Fruit fly (Drosophila melanogaster) whole organism, prepupa: ENCODE measurements around the gene Rab14.

Experiments used
- Blimp-1 ChIP-seq: fragments of 200-800 bp; sonication (Bioruptor generic); optimal IDR thresholded peaks from 3 replicates; lab custom pipeline; 2017; ENCODE audit warnings: missing biosample characterization, missing genetic modification characterization, mild to moderate bottlenecking, moderate library complexity, missing genetic modification reagents
- CG10631 ChIP-seq: fragments of 200-800 bp; sonication (Bioruptor generic); optimal IDR thresholded peaks from 2 replicates; lab custom pipeline; 2016; ENCODE audit warnings: missing biosample characterization, missing genetic modification characterization
- CG11294 ChIP-seq: fragments of 200-800 bp; sonication (Bioruptor generic); IDR thresholded peaks from 2 replicates; pipeline ENCODE4 v1.3.6; 2022; ENCODE audit warnings: missing biosample characterization, missing genetic modification characterization
- CG11762 ChIP-seq: fragments of 200-800 bp; sonication (Bioruptor generic); optimal IDR thresholded peaks from 3 replicates; lab custom pipeline; 2016; ENCODE audit warnings: missing biosample characterization, missing genetic modification characterization; ENCODE audit not compliant: insufficient read depth
- CG15336 ChIP-seq: fragments of 200-800 bp; sonication (Bioruptor generic); IDR thresholded peaks from 2 replicates; pipeline ENCODE4 v1.3.6; 2022; ENCODE audit warnings: missing biosample characterization, missing genetic modification characterization
- CG1621 ChIP-seq: fragments of 200-800 bp; sonication (Bioruptor generic); optimal IDR thresholded peaks from 3 replicates; lab custom pipeline; 2018; ENCODE audit warnings: missing biosample characterization, mild to moderate bottlenecking, missing genetic modification characterization
- CG16779 ChIP-seq: fragments of 200-800 bp; sonication (Bioruptor generic); optimal IDR thresholded peaks from 3 replicates; lab custom pipeline; 2017; ENCODE audit warnings: missing biosample characterization, mild to moderate bottlenecking, missing genetic modification characterization
- CG3032 ChIP-seq: fragments of 200-800 bp; optimal IDR thresholded peaks from 2 replicates; lab custom pipeline; 2019; ENCODE audit warnings: missing biosample characterization, mild to moderate bottlenecking, missing genetic modification characterization, moderate library complexity
- CG4318 ChIP-seq: fragments of 200-800 bp; sonication (Bioruptor generic); optimal IDR thresholded peaks from 3 replicates; lab custom pipeline; 2017; ENCODE audit warnings: missing biosample characterization, mild to moderate bottlenecking, missing genetic modification characterization
- CG6163 ChIP-seq: fragments of 200-800 bp; sonication (Bioruptor generic); IDR thresholded peaks from 3 replicates; pipeline ENCODE4 v1.3.6; 2022; ENCODE audit warnings: missing biosample characterization, missing genetic modification characterization
- CG6276 ChIP-seq: fragments of 200-800 bp; sonication (Bioruptor generic); optimal IDR thresholded peaks from 2 replicates; lab custom pipeline; 2017; ENCODE audit warnings: missing biosample characterization, mild to moderate bottlenecking, missing genetic modification characterization
- CG6792 ChIP-seq: fragments of 200-800 bp; sonication (Bioruptor generic); optimal IDR thresholded peaks from 3 replicates; lab custom pipeline; 2016; ENCODE audit warnings: missing biosample characterization, missing genetic modification characterization
- CG6808 ChIP-seq: fragments of 200-800 bp; sonication (Bioruptor generic); optimal IDR thresholded peaks from 3 replicates; lab custom pipeline; 2017; ENCODE audit warnings: missing biosample characterization, missing genetic modification characterization, mild to moderate bottlenecking, moderate library complexity, missing genetic modification reagents
- CG6854 ChIP-seq: fragments of 200-800 bp; sonication (Bioruptor generic); optimal IDR thresholded peaks from 2 replicates; lab custom pipeline; 2017; ENCODE audit warnings: missing biosample characterization, mild to moderate bottlenecking, missing genetic modification characterization
- CG7368 ChIP-seq: fragments of 200-800 bp; sonication (Bioruptor generic); optimal IDR thresholded peaks from 3 replicates; lab custom pipeline; 2016; ENCODE audit warnings: missing biosample characterization, missing genetic modification characterization
- CG8319 ChIP-seq: fragments of 200-800 bp; sonication (Bioruptor generic); optimal IDR thresholded peaks from 3 replicates; lab custom pipeline; 2016; ENCODE audit warnings: missing biosample characterization, missing genetic modification characterization
- CG8632 ChIP-seq: fragments of 200-800 bp; sonication (Bioruptor generic); optimal IDR thresholded peaks from 3 replicates; lab custom pipeline; 2016; ENCODE audit warnings: missing biosample characterization, missing genetic modification characterization
- Eip75B ChIP-seq: fragments of 200-800 bp; sonication (Bioruptor generic); optimal IDR thresholded peaks from 3 replicates; lab custom pipeline; 2016; ENCODE audit warnings: missing biosample characterization, missing genetic modification characterization
- Eip78C ChIP-seq: fragments of 200-800 bp; sonication (Bioruptor generic); peaks from one replicate; lab custom pipeline; 2016; ENCODE audit warnings: missing biosample characterization, missing genetic modification characterization
- Eip93F ChIP-seq: fragments of 200-800 bp; sonication (Bioruptor generic); optimal IDR thresholded peaks from 2 replicates; lab custom pipeline; 2016; ENCODE audit warnings: missing biosample characterization, mild to moderate bottlenecking, missing genetic modification characterization
- Ets21C ChIP-seq: fragments of 200-800 bp; sonication (Bioruptor generic); optimal IDR thresholded peaks from 3 replicates; lab custom pipeline; 2016; ENCODE audit warnings: missing biosample characterization, missing genetic modification characterization
- Ets96B ChIP-seq: fragments of 200-800 bp; optimal IDR thresholded peaks from 2 replicates; lab custom pipeline; 2019; ENCODE audit warnings: missing biosample characterization, mild to moderate bottlenecking, missing genetic modification characterization, moderate library complexity
- Hr38 ChIP-seq: sonication (Bioruptor generic); optimal IDR thresholded peaks from 2 replicates; lab custom pipeline; 2016; ENCODE audit warnings: missing biosample characterization, missing genetic modification characterization
- Hr39 ChIP-seq: fragments of 200-800 bp; sonication (Bioruptor generic); optimal IDR thresholded peaks from 2 replicates; lab custom pipeline; 2016; ENCODE audit warnings: missing biosample characterization, missing genetic modification characterization
- Hr4 ChIP-seq: fragments of 200-800 bp; sonication (Bioruptor generic); optimal IDR thresholded peaks from 3 replicates; lab custom pipeline; 2016; ENCODE audit warnings: missing biosample characterization, missing genetic modification characterization
- Lpt ChIP-seq: fragments of 200-800 bp; sonication (Bioruptor generic); optimal IDR thresholded peaks from 3 replicates; lab custom pipeline; 2016; ENCODE audit warnings: missing biosample characterization, missing genetic modification characterization
- Met ChIP-seq: fragments of 200-800 bp; sonication (Bioruptor generic); optimal IDR thresholded peaks from 3 replicates; lab custom pipeline; 2016; ENCODE audit warnings: missing biosample characterization, missing genetic modification characterization
- OdsH ChIP-seq: fragments of 200-800 bp; sonication (Bioruptor generic); optimal IDR thresholded peaks from 3 replicates; lab custom pipeline; 2016; ENCODE audit warnings: missing biosample characterization, missing genetic modification characterization
- Smox ChIP-seq: fragments of 200-800 bp; sonication (Bioruptor generic); optimal IDR thresholded peaks from 3 replicates; lab custom pipeline; 2016; ENCODE audit warnings: missing biosample characterization, missing genetic modification characterization
- Sox102F ChIP-seq: fragments of 200-800 bp; sonication (Bioruptor generic); optimal IDR thresholded peaks from 2 replicates; lab custom pipeline; 2016; ENCODE audit warnings: missing biosample characterization, mild to moderate bottlenecking, missing genetic modification characterization
- Sox14 ChIP-seq: fragments of 200-800 bp; sonication (Bioruptor generic); optimal IDR thresholded peaks from 3 replicates; lab custom pipeline; 2016; ENCODE audit warnings: missing biosample characterization, missing genetic modification characterization
- Sox15 ChIP-seq: fragments of 200-800 bp; sonication (Bioruptor generic); optimal IDR thresholded peaks from 3 replicates; lab custom pipeline; 2016; ENCODE audit warnings: missing biosample characterization, missing genetic modification characterization
- achi ChIP-seq: fragments of 200-800 bp; sonication (Bioruptor generic); optimal IDR thresholded peaks from 3 replicates; lab custom pipeline; 2016; ENCODE audit warnings: missing biosample characterization, missing genetic modification characterization
- cyc ChIP-seq: fragments of 200-800 bp; sonication (Bioruptor generic); optimal IDR thresholded peaks from 3 replicates; lab custom pipeline; 2016; ENCODE audit warnings: missing biosample characterization, missing genetic modification characterization
- dac ChIP-seq: fragments of 200-800 bp; sonication (Bioruptor generic); optimal IDR thresholded peaks from 2 replicates; lab custom pipeline; 2017; ENCODE audit warnings: missing biosample characterization, mild to moderate bottlenecking, missing genetic modification characterization
- eg ChIP-seq: fragments of 200-800 bp; sonication (Bioruptor generic); IDR thresholded peaks from 3 replicates; pipeline ENCODE4 v1.3.6; 2022; ENCODE audit warnings: missing biosample characterization, missing genetic modification characterization
- esn ChIP-seq: fragments of 200-800 bp; sonication (Bioruptor generic); optimal IDR thresholded peaks from 2 replicates; lab custom pipeline; 2016; ENCODE audit warnings: missing biosample characterization, mild to moderate bottlenecking, missing genetic modification characterization, moderate library complexity
- fd59A ChIP-seq: fragments of 200-800 bp; sonication (Bioruptor generic); optimal IDR thresholded peaks from 2 replicates; lab custom pipeline; 2017; ENCODE audit warnings: missing biosample characterization, mild to moderate bottlenecking, missing genetic modification characterization, missing genetic modification reagents
- fd85E ChIP-seq: fragments of 200-800 bp; sonication (Bioruptor generic); optimal IDR thresholded peaks from 3 replicates; lab custom pipeline; 2016; ENCODE audit warnings: missing biosample characterization, missing genetic modification characterization
- fkh ChIP-seq: fragments of 200-800 bp; sonication (Bioruptor generic); optimal IDR thresholded peaks from 3 replicates; lab custom pipeline; 2017; ENCODE audit warnings: missing biosample characterization, mild to moderate bottlenecking, missing genetic modification characterization, moderate library complexity
- lz ChIP-seq: fragments of 200-800 bp; sonication (Bioruptor generic); optimal IDR thresholded peaks from 3 replicates; lab custom pipeline; 2016; ENCODE audit warnings: missing biosample characterization, missing genetic modification characterization
- net ChIP-seq: fragments of 200-800 bp; sonication (Bioruptor generic); optimal IDR thresholded peaks from 3 replicates; lab custom pipeline; 2016; ENCODE audit warnings: missing biosample characterization, missing genetic modification characterization
- pdm3 ChIP-seq: fragments of 200-800 bp; sonication (Bioruptor generic); optimal IDR thresholded peaks from 3 replicates; lab custom pipeline; 2016; ENCODE audit warnings: missing biosample characterization, missing genetic modification characterization
- salr ChIP-seq, 2 experiments: fragments of 200-800 bp; sonication (Bioruptor generic); optimal IDR thresholded peaks; 3 replicates each; lab custom pipeline; 2016 to 2018; ENCODE audit warnings: missing biosample characterization in 2 of 2, missing genetic modification characterization in 2 of 2, mild to moderate bottlenecking in 1 of 2
- ss ChIP-seq, 2 experiments: fragments of 200-800 bp; sonication (Bioruptor generic); optimal IDR thresholded peaks; 2 replicates in 1 of 2; 3 replicates in 1 of 2; lab custom pipeline; 2017 to 2018; ENCODE audit warnings: mild to moderate bottlenecking in 2 of 2, missing biosample characterization in 2 of 2, missing genetic modification characterization in 2 of 2, moderate library complexity in 1 of 2
- vri ChIP-seq: fragments of 200-800 bp; sonication (Bioruptor generic); optimal IDR thresholded peaks from 3 replicates; lab custom pipeline; 2016; ENCODE audit warnings: missing biosample characterization, mild to moderate bottlenecking, missing genetic modification characterization

Gene Rab14

DNA sequence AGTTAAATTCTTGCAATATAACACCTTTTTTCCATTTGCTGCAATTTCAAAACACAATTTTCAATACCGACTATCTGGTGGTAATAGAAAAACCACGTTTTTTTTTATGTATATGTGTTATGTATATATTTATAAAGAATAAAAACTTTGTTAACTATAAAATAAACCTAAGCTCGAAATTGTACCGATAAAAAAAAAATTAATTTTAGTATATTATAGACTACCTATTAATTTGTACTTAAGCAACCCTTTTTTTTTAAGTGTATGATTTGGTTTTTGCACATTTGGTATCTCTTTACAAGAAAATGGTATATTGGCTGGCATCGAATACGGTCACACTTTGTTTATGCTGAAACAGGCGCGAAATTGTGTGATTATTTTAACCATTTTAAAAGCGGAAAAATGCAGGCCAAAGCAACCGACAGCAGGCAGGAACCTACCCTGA, 6.8 kb downstream of the Rab14 start, which contains the start of gene spel1 (continued):
- TF ChIP-seq achi (GFP tag; lab: Kevin White, UChicago) (peak; percentile 67), CG6808 (peak; percentile 48), CG6163 (GFP tag; lab: Robert Waterston, UW) (peak; percentile 72), fd59A (GFP tag; lab: Kevin White, UChicago) (no peak), CG8319 (GFP tag; lab: Kevin White, UChicago) (no peak), CG4318 (GFP tag; lab: Kevin White, UChicago) (peak; percentile 40), CG11762 (GFP tag; lab: Kevin White, UChicago) (peak; percentile 43), esn (peak; percentile 74), lz (peak; percentile 40), vri (GFP tag; lab: Kevin White, UChicago) (no peak), Sox102F (peak; percentile 26), OdsH (peak; percentile 71), Ets96B (tag; lab: Kevin White, UChicago) (peak; percentile 74), salr (GFP tag; optimal IDR thresholded peaks at IDR 0.05; lab: Kevin White, UChicago) (peak in 1 of 2 experiments; percentile 53), CG10631 (peak; percentile 78), fd85E (GFP tag; lab: Kevin White, UChicago) (no peak), fkh (no peak), dac (GFP tag; lab: Kevin White, UChicago) (no peak), CG8632 (GFP tag; lab: Kevin White, UChicago) (peak; percentile 72), Lpt (GFP tag; lab: Kevin White, UChicago) (peak; percentile 58), Sox15 (GFP tag; lab: Kevin White, UChicago) (peak; percentile 30), CG7368 (GFP tag; lab: Kevin White, UChicago) (peak; percentile 36), CG15336 (GFP tag; lab: Robert Waterston, UW) (peak; percentile 80), CG6854 (GFP tag; lab: Kevin White, UChicago) (no peak), CG6276 (peak; percentile 68), Eip75B (GFP tag; lab: Kevin White, UChicago) (no peak), eg (GFP tag; lab: Robert Waterston, UW) (peak; percentile 86)

DNA sequence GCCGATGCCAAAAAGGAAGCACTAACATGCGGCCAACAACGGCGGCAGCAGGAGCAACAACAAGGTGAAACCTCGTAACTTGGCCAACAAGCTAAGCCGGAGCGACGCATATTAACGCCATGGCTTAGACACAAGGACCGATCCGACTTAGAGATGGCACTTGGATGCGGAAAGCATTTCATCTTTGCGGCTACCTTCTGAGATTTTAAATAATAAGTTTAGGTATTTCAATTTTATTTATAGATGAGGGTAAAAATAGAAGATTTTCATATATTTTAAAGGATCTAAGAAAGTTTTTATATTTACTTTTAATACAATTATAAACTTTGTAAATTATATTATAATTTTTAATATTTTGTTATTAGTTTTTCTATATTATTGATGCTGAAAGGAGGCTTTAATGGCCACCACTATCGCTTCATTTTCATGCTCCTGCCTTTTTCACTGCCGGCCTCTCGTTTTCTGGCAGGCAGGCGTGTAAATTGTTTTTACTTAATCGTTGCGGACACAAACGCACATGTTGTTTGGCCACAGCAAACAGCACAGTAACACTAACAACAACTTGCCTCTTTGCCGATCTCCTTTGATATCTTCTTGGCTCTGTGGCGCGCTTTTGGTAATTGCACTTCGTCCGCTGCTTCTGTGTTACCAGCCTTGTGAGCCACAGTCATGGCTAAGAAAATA, 11.8 kb downstream of the Rab14 start:
- TF ChIP-seq CG4318 (GFP tag; lab: Kevin White, UChicago) = peak; percentile 55
- TF ChIP-seq Blimp-1 (GFP tag; lab: Kevin White, UChicago) = no peak
- peak; percentile 25 for TF ChIP-seq Hr4
- no peak for TF ChIP-seq fkh
- TF ChIP-seq Met (GFP tag; lab: Kevin White, UChicago) = peak; percentile 53
- TF ChIP-seq Smox (GFP tag; lab: Kevin White, UChicago) = no peak
- peak; percentile 21 for TF ChIP-seq Sox14 (GFP tag; lab: Kevin White, UChicago)
- no peak for TF ChIP-seq Sox15 (GFP tag; lab: Kevin White, UChicago)
- TF ChIP-seq lz = no peak
- TF ChIP-seq pdm3 = no peak
- TF ChIP-seq CG6163 (GFP tag; lab: Robert Waterston, UW) = peak; percentile 15; the same call in 1 of the 3 replicates
- TF ChIP-seq CG1621 = no peak
- TF ChIP-seq CG11294 (GFP tag; lab: Robert Waterston, UW) = no peak
- no peak for TF ChIP-seq net
- no peak for TF ChIP-seq cyc (GFP tag; lab: Kevin White, UChicago)
- TF ChIP-seq Eip93F (GFP tag; lab: Kevin White, UChicago) = no peak
- TF ChIP-seq Sox102F = peak; percentile 31
- peak; percentile 80 for TF ChIP-seq Eip78C (GFP tag; lab: Kevin White, UChicago)
- TF ChIP-seq Lpt (GFP tag; lab: Kevin White, UChicago) = no peak
- no peak for TF ChIP-seq salr (GFP tag; optimal IDR thresholded peaks at IDR 0.05; lab: Kevin White, UChicago)
- no peak for TF ChIP-seq esn
- no peak for TF ChIP-seq fd59A (GFP tag; lab: Kevin White, UChicago)
- TF ChIP-seq CG6792 (GFP tag; lab: Kevin White, UChicago) = peak; percentile 15
- no peak for TF ChIP-seq ss (GFP tag; optimal IDR thresholded peaks at IDR 0.05; lab: Kevin White, UChicago)
- TF ChIP-seq CG6276 = peak; percentile 10
- TF ChIP-seq Ets96B (tag; lab: Kevin White, UChicago) = peak; percentile 42
- TF ChIP-seq CG15336 (GFP tag; lab: Robert Waterston, UW) = peak; percentile 80
- no peak for TF ChIP-seq CG6854 (GFP tag; lab: Kevin White, UChicago)
- TF ChIP-seq Hr38 (GFP tag; lab: Kevin White, UChicago) = no peak
- TF ChIP-seq Eip75B (GFP tag; lab: Kevin White, UChicago) = no peak
- peak; percentile 6 for TF ChIP-seq CG16779
- TF ChIP-seq Hr39 (GFP tag; lab: Kevin White, UChicago) = no peak
- TF ChIP-seq vri (GFP tag; lab: Kevin White, UChicago) = no peak
- TF ChIP-seq eg (GFP tag; lab: Robert Waterston, UW) = peak; percentile 80
- peak; percentile 33 for TF ChIP-seq CG10631
- peak; percentile 13 for TF ChIP-seq dac (GFP tag; lab: Kevin White, UChicago)
- peak; percentile 19 for TF ChIP-seq CG3032
- TF ChIP-seq Ets21C = no peak
